Worm (Caenorhabditis elegans) whole organism, L4/young adult: ENCODE data around the gene Y116A8C.44.

Source experiments
- W03F9.2 ChIP-seq: fragments of 150-350 bp; optimal IDR thresholded peaks from 2 replicates; lab custom pipeline; 2014; ENCODE audit warnings: missing biosample characterization, missing genetic modification characterization
- dao-5 ChIP-seq: sonication (generic microtip); optimal IDR thresholded peaks from 2 replicates; lab custom pipeline; 2016; ENCODE audit warnings: missing genotype, missing genetic modification characterization, moderate library complexity, missing compliant biosample characterization
- him-1 ChIP-seq: sonication (generic microtip); optimal IDR thresholded peaks from 2 replicates; lab custom pipeline; 2016; ENCODE audit warnings: missing genotype, missing genetic modification reagents, missing genetic modification characterization, missing compliant biosample characterization

DNA sequence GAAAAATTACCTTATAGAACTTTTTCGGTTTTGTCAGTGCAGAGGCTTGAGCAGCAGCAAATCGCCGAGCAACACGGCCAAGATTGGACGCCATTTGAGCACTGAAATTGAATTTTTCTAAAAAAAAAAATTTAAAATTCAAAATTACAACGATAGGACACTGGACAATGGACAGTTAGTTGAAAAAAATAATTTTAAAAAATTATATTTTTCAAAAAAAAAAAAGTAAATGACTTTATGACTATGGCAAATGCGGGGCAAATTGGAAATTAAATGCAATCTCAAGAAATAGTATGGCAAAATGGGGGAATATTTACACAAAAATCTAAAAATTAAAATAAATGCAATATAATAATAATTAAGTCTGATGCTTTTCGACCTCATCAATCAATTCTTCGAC lies 38.2 kb upstream of the Y116A8C.44 start, which contains the start of gene Y116A8C.27:
- TF ChIP-seq him-1 (tag; lab: Kevin White, UChicago) (no peak), dao-5 (no peak), W03F9.2 (tag; lab: Kevin White, UChicago) (no peak)
